Fruit fly (Drosophila melanogaster): ENCODE data around the gene SLIRP1.

dm6 chrX:21280629-21281028, 38.5 kb downstream of the SLIRP1 start:
- no peak for TF ChIP-seq Hr96 (GFP tag; optimal IDR thresholded peaks at IDR 0.05)
- no peak for TF ChIP-seq CG7045 (GFP tag; optimal IDR thresholded peaks at IDR 0.05)
- no peak for TF ChIP-seq CG5204 (GFP tag; optimal IDR thresholded peaks at IDR 0.05)
- no peak for TF ChIP-seq CG7101 (tag; optimal IDR thresholded peaks at IDR 0.05)
- no peak for TF ChIP-seq Mnt (GFP tag; optimal IDR thresholded peaks at IDR 0.05)

Measured in whole organism, adult.